Worm (Caenorhabditis elegans): Measurements from ENCODE around the gene srt-37.
"Not testable (repeated sequence)": the region's sequence is repeated elsewhere in the genome, so short reads cannot be mapped to it uniquely, and the experiment has no call there.

Gene srt-37

ce11 chrV:4284737-4285136, 3.1 kb upstream of the srt-37 start, which contains the start of gene srt-19:
TSS of gene srt-19 (plus strand) at chrV:4285037.
- TF ChIP-seq him-1, W03F9.2, dao-5 (tag; optimal IDR thresholded peaks at IDR 0.05): not testable (repeated sequence)

DNA sequence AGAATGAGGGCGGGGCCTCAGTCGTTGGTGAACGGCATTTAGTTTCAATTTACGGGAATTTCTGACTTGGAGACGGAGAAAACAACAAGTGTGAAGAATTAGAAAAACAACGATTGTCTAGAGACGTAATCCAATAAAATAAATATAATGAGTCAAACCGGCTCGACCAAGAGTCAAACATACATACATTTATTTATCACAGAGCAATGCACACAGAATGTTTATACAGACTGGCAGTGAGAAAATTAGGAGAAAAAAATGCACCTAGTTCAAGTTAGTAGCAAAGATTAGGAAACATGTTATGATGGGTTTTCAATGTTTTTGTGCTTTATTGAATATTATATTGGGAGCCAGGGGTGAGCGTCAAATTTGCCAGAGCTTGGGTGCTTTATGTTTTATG, 2.9 kb downstream of the srt-37 start, which contains the start of gene srt-20:
Gene srt-20 (minus strand): TSS at position 101 of the 400 bp plus-strand sequence.
- TF ChIP-seq dao-5, him-1, W03F9.2 (tag; optimal IDR thresholded peaks at IDR 0.05): not testable (repeated sequence)

ce11 chrV:4273372-4273771, 8.2 kb downstream of the srt-37 start:
- no peak for TF ChIP-seq him-1 (tag; optimal IDR thresholded peaks at IDR 0.05)
- TF ChIP-seq dao-5 (tag; optimal IDR thresholded peaks at IDR 0.05): no peak
- no peak for TF ChIP-seq W03F9.2 (tag; optimal IDR thresholded peaks at IDR 0.05)

DNA sequence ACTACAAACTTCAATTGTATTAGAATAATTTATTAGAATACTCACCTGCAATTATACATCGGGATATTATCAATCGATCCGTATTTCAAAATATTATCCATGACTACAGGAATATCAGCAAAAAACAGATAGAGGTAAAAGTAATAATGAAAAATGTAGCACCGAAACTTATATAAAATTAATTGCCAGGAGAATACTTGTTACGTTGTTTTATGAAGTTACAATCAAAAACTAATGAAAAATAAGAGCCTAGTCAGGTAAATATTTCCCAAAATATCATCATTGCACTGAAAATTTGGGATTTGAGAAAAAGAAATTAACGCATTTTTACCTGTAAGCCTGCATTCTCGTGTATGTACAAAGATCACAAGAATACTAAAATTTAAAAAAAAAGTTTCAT, 10.3 kb downstream of the srt-37 start, which contains the start of gene srt-38:
Gene srt-38 (minus strand): TSS at position 101 of the 400 bp plus-strand sequence.
- TF ChIP-seq W03F9.2, him-1, dao-5 (tag; optimal IDR thresholded peaks at IDR 0.05): not testable (repeated sequence)

DNA sequence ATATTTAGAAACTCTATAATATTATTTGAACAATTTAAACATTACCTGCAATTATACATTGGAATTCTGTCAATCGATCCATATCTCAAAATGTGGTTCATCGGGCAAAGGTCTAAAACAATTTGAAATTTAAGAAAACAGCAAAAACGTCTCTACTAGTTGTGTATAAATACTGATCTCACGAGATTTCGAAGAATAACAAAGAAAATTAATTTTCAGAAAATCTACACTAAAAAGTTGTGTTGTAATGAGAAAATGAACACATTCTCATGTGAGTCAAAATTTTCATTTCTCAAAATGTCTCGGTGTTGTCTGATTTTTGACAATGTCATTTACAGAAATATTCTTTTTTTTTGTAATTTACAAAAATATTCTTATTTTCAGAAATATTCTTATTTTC, 13.4 kb downstream of the srt-37 start, which contains the start of gene srt-36:
Gene srt-36 (minus strand): TSS at position 101 of the 400 bp plus-strand sequence.
- TF ChIP-seq W03F9.2, him-1, dao-5 (tag; optimal IDR thresholded peaks at IDR 0.05): not testable (repeated sequence)

DNA sequence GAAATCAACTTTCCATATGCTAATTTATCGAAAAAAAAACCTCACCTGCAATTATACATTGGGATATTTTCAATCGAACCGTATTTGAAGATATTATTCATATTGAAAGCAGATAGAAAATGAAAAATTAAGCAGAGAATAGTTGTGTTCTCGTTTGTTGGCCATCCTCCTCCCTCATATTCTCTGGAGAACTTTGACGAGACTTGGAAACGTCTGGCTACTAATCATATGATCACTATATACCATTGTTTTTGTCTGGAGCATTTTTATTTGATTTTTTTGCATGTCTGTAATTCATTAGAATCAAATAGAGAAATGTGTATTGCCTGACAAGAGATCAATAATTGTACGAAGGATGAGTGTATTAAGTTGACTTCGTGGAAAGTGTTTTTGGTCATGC, 17.1 kb downstream of the srt-37 start, which contains the start of gene srt-35:
Gene srt-35 (minus strand): TSS at position 101 of the 400 bp plus-strand sequence.
- TF ChIP-seq him-1 (tag; optimal IDR thresholded peaks at IDR 0.05): no peak
- no peak for TF ChIP-seq W03F9.2 (tag; optimal IDR thresholded peaks at IDR 0.05)
- TF ChIP-seq dao-5 (tag; optimal IDR thresholded peaks at IDR 0.05): no peak

DNA sequence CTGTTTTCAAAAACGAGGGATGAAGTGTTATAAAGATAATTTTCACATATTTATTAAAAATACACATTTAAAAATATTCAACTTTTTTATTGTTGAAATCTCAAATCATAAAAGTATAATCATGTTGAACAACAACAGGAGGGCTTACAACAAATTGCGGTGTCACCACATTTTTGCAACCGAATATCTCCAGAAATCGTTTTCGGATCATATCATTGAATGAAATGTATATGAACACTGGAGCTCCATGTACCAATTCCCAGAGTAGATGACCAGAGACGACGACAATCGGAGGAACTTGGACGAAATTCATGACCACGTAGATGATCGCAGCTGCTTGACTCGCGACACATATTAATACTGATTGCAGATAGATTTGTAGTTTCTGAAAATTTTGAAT, 20.2 kb downstream of the srt-37 start:
- TF ChIP-seq dao-5 (tag; optimal IDR thresholded peaks at IDR 0.05) (no peak), him-1 (tag; optimal IDR thresholded peaks at IDR 0.05) (no peak), W03F9.2 (tag; optimal IDR thresholded peaks at IDR 0.05) (no peak)

- TF ChIP-seq him-1 (tag; optimal IDR thresholded peaks at IDR 0.05) (no peak), dao-5 (tag; optimal IDR thresholded peaks at IDR 0.05) (no peak), W03F9.2 (tag; optimal IDR thresholded peaks at IDR 0.05) (no peak)
Measured at ce11 chrV:4260090-4260489, 21.5 kb downstream of the srt-37 start, which contains the start of gene srt-3. TSS of gene srt-3 (minus strand) at chrV:4260190.

- TF ChIP-seq him-1 (tag; optimal IDR thresholded peaks at IDR 0.05) (no peak), W03F9.2 (tag; optimal IDR thresholded peaks at IDR 0.05) (no peak), dao-5 (tag; optimal IDR thresholded peaks at IDR 0.05) (no peak)
Measured at ce11 chrV:4256474-4256873, 25.1 kb downstream of the srt-37 start, which contains the start of gene srt-14. TSS of gene srt-14 (minus strand) at chrV:4256574.

DNA sequence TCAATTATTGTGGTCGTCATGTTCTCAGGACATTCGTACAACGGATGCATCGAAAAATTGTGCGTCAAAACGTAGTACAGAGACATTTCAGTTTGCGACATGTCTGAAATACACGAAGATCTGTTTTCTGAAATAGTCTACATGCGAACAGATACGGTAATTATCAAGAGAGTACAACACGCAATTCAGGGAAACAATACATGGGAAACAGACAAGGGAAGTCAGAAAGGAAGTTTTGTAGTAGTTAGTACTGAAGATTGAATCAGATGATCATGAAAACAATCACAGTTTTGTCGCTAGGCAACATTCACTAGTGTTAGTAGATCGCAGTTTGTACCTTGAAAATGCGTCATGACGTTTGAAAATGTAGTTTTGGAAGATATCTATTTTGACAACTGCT, 31.6 kb downstream of the srt-37 start, which contains the start of gene srt-13:
Gene srt-13 (minus strand): TSS at position 101 of the 400 bp plus-strand sequence.
- TF ChIP-seq dao-5 (tag; optimal IDR thresholded peaks at IDR 0.05) (no peak), W03F9.2 (tag; optimal IDR thresholded peaks at IDR 0.05) (no peak), him-1 (tag; optimal IDR thresholded peaks at IDR 0.05) (no peak)

- no peak for TF ChIP-seq him-1 (tag; optimal IDR thresholded peaks at IDR 0.05)
- no peak for TF ChIP-seq W03F9.2 (tag; optimal IDR thresholded peaks at IDR 0.05)
- no peak for TF ChIP-seq dao-5 (tag; optimal IDR thresholded peaks at IDR 0.05)
Measured at ce11 chrV:4248359-4248758, 33.2 kb downstream of the srt-37 start.

DNA sequence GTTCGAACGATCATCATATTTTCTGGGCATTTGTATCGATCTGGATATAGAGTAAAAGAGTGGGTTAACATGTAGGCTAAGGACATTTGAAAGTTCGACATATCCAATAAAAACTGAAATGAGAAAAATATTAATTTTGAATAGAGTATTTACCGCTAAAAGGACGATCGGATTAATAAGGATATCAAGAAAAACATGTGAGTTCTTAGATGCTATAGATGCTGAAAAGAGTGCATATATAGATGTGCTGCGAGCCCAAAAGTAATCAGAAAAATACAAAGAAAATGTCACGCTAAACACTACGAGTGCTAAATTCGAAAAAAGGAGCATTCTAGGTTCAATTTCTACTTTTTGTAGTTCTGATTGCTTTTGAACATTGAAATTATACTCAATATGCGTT, 39.2 kb downstream of the srt-37 start, which contains the start of gene srt-12:
Gene srt-12 (minus strand): TSS at position 101 of the 400 bp plus-strand sequence.
- TF ChIP-seq him-1 (tag; optimal IDR thresholded peaks at IDR 0.05): no peak
- TF ChIP-seq dao-5 (tag; optimal IDR thresholded peaks at IDR 0.05): no peak
- no peak for TF ChIP-seq W03F9.2 (tag; optimal IDR thresholded peaks at IDR 0.05)

ce11 chrV:4241555-4241954, 40.0 kb downstream of the srt-37 start:
- no peak for TF ChIP-seq dao-5 (tag; optimal IDR thresholded peaks at IDR 0.05)
- no peak for TF ChIP-seq W03F9.2 (tag; optimal IDR thresholded peaks at IDR 0.05)
- TF ChIP-seq him-1 (tag; optimal IDR thresholded peaks at IDR 0.05): no peak

DNA sequence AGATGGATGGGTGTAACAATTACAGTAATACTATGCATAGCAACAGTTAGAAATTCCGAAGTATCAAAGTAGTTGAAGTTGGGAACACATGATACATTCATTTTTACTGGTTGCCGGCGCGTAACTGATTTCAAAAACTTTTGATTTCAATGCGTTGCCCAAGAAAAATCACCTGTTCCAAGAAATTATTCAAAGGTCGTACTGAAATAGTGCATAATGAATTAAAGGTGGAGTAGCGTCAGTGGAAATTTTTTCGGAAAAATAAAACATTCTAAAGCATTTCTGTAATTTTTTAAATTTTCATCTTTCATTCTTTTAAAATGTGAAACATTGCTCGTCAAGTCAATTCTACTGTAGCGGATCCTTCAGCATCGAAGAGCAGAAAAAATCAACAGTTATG, 41.3 kb downstream of the srt-37 start, which contains the start of gene srh-204:
Gene srh-204 (minus strand): TSS at position 101 of the 400 bp plus-strand sequence.
- TF ChIP-seq dao-5 (tag; optimal IDR thresholded peaks at IDR 0.05) (no peak), W03F9.2 (tag; optimal IDR thresholded peaks at IDR 0.05) (no peak)
